Fruit fly (Drosophila melanogaster): Measurements from ENCODE around the gene kuz.

kuz gene

DNA sequence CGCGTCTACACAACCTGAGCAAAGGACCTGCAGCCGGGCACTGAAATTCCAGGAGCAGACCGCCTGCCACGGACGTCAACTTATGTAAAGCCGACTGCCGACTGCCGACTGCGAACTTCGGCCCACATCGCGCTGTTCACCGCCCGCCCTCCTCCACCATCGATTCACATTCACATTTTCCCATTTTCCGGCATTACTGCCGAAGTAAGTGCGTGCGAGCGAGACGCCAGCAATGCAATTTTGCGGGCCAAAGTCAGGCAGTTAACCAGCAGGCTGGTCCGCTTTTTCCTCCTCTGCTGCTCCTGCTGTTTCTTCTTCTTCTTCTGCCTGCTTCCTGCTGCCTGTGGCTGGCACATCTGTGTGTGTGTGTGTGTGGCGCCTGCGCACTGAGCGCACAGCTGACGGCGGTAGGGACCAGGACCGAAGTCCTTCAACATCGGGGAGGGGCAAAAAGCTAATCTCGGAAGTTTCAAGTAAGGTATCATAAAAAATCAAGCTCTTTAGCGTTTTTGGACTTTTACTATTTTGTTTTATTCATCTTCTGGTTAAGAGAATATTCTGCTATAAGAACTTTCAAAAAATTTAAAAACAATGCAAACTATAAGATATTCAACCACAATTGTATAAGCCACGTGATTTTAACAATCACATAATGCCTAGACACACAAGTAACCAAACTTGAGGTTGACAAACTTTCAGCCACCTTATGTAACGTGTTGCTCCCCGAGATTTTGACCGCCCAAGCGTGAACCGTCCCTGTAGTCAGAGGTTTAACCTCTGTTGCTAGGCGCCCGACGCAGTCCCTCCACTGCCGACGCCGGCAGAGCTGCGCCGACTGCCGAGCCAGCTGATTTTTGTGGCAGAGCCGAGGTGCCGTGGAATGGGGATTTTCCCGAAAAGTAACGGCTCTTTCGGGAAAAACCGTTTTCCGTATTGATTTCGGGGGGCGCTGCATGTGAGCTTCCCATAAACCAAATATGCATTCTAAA lies 1.9 kb upstream of the kuz start (continued):
- TF ChIP-seq CG11504 (tag; optimal IDR thresholded peaks at IDR 0.05) (peak; percentile 60), CG12744 (GFP tag; optimal IDR thresholded peaks at IDR 0.05) (no peak), Opbp (GFP tag; IDR thresholded peaks at IDR 0.05; ENCODE audit: partially characterized antibody) (peak; percentile 60; the same call in 1 of the 3 replicates), CG4854 (GFP tag; optimal IDR thresholded peaks at IDR 0.05) (no peak), CG4730 (GFP tag; IDR thresholded peaks at IDR 0.05) (no peak), Bdp1 (GFP tag; optimal IDR thresholded peaks at IDR 0.05) (no peak), D19B (GFP tag; optimal IDR thresholded peaks at IDR 0.05) (peak; percentile 20), CG43689 (GFP tag; IDR thresholded peaks at IDR 0.05) (no peak), h (optimal IDR thresholded peaks at IDR 0.05) (no peak), sisA (GFP tag; IDR thresholded peaks at IDR 0.05) (peak; percentile 10; the same call in 1 of the 2 replicates), toy (GFP tag; IDR thresholded peaks at IDR 0.05) (no peak), CG12104 (GFP tag; optimal IDR thresholded peaks at IDR 0.05) (no peak), Dek (tag; optimal IDR thresholded peaks at IDR 0.05) (no peak), chm (GFP tag; IDR thresholded peaks at IDR 0.05) (no peak), sqz (GFP tag; optimal IDR thresholded peaks at IDR 0.05) (no peak), gce (GFP tag; IDR thresholded peaks at IDR 0.05) (0 out of 3 replicates have a peak, but pooled peaks have one; percentile 21), CG5180 (GFP tag; optimal IDR thresholded peaks at IDR 0.05) (no peak), Fer1 (GFP tag; optimal IDR thresholded peaks at IDR 0.05) (peak; percentile 11), Meics (GFP tag; optimal IDR thresholded peaks at IDR 0.05) (peak; percentile 76), trem (tag; optimal IDR thresholded peaks at IDR 0.05) (peak; percentile 9), CG18619 (GFP tag; optimal IDR thresholded peaks at IDR 0.05) (peak; percentile 30), CG13624 (GFP tag; optimal IDR thresholded peaks at IDR 0.05) (peak; percentile 57), CG18476 (GFP tag; optimal IDR thresholded peaks at IDR 0.05) (peak; percentile 32), CG7745 (tag; optimal IDR thresholded peaks at IDR 0.05) (no peak), chif (GFP tag; optimal IDR thresholded peaks at IDR 0.05) (peak; percentile 3 to 67), CG1603 (tag; optimal IDR thresholded peaks at IDR 0.05) (no peak), nmo (GFP tag; optimal IDR thresholded peaks at IDR 0.05) (peak; percentile 55), CG4360 (GFP tag; IDR thresholded peaks at IDR 0.05) (no peak), Hey (tag; optimal IDR thresholded peaks at IDR 0.05) (no peak), vfl (GFP tag; optimal IDR thresholded peaks at IDR 0.05) (peak; percentile 29), CG6654 (GFP tag; optimal IDR thresholded peaks at IDR 0.05) (no peak), slp2 (GFP tag; optimal IDR thresholded peaks at IDR 0.05) (peak; percentile 1), vnd (GFP tag; IDR thresholded peaks at IDR 0.05; ENCODE audit: partially characterized antibody) (no peak), Dll (GFP tag; IDR thresholded peaks at IDR 0.05; ENCODE audit: partially characterized antibody) (no peak), Lpt (GFP tag; optimal IDR thresholded peaks at IDR 0.05) (no peak), CG6683 (GFP tag; optimal IDR thresholded peaks at IDR 0.05) (no peak), CG18764 (GFP tag; optimal IDR thresholded peaks at IDR 0.05) (no peak), CG10366 (GFP tag; IDR thresholded peaks at IDR 0.05) (no peak; the same call in 1 of the 2 replicates), nerfin-2 (GFP tag; IDR thresholded peaks at IDR 0.05; ENCODE audit: partially characterized antibody) (no peak), Dref (GFP tag; IDR thresholded peaks at IDR 0.05) (no peak), sd (tag; optimal IDR thresholded peaks at IDR 0.05) (no peak), fd96Cb (tag; optimal IDR thresholded peaks at IDR 0.05) (peak; percentile 34), CG34422 (GFP tag; IDR thresholded peaks at IDR 0.05) (peak; percentile 21; the same call in 1 of the 3 replicates), Blimp-1 (GFP tag; optimal IDR thresholded peaks at IDR 0.05) (no peak), hth (optimal IDR thresholded peaks at IDR 0.05) (no peak), croc (GFP tag; conservative IDR thresholded peaks at IDR 0.05) (no peak), Lhr (GFP tag; optimal IDR thresholded peaks at IDR 0.05) (no peak), da (GFP tag; optimal IDR thresholded peaks at IDR 0.05) (no peak), gt (GFP tag; IDR thresholded peaks at IDR 0.05) (no peak)
